Worm (Caenorhabditis elegans): Measurements from ENCODE around the gene M199.136.

- TF ChIP-seq pqm-1 (tag; optimal IDR thresholded peaks at IDR 0.05) (no peak), ceh-14 (tag; optimal IDR thresholded peaks at IDR 0.05) (no peak)
These were observed 778 bp downstream of the M199.136 start for ce11 chrIV:15119268-15119667.
